Worm (Caenorhabditis elegans): ENCODE measurements around the gene fbxa-209.
A peak's percentile ranks its signal among the peaks of the same experiment; 100 is the strongest.

fbxa-209 gene

DNA sequence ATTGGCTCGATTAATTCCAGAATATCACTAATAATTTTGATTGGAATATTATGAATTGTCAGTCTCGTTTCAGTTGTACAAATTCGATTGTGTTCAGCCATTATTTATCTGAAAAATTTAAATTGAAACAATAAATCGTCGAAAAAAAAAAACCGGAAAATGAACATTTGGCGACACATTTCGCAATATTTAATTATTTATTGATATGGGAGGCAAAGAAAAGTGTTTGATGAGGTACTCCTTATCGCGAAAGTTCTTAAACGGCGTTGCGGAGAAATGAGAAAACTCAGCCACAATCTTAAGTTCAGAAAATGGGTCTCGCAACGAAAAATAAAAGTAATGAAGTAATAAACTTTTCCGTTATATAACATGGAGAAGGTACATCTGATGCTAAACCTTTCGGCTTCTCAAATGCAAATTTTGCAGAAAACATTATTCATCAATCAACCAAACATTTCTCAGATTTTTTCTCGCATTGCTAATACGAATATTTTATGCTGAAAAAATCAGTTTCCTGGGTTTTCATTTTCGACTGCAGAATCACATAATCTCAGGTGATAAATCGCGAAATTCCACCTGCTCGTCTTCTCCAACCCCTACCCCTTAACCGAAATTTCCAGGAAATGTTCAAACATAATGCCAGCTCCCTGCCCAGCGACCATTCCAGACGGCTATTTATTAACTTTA is 27.0 kb downstream of the fbxa-209 start, which contains the start of the genes T06E6.15 and sri-7:
Gene T06E6.15 (minus strand): TSS at position 101 of the 687 bp plus-strand sequence.
Gene sri-7 (plus strand): TSS at position 637 of the 687 bp plus-strand sequence.
- TF ChIP-seq ets-7 (tag; optimal IDR thresholded peaks at IDR 0.05), result no peak
- TF ChIP-seq hnd-1 (tag; optimal IDR thresholded peaks at IDR 0.05), result no peak
- no peak for TF ChIP-seq scrt-1 (GFP tag; IDR thresholded peaks at IDR 0.05)
- TF ChIP-seq hmg-4 (GFP tag; optimal IDR thresholded peaks at IDR 0.05), result no peak

DNA sequence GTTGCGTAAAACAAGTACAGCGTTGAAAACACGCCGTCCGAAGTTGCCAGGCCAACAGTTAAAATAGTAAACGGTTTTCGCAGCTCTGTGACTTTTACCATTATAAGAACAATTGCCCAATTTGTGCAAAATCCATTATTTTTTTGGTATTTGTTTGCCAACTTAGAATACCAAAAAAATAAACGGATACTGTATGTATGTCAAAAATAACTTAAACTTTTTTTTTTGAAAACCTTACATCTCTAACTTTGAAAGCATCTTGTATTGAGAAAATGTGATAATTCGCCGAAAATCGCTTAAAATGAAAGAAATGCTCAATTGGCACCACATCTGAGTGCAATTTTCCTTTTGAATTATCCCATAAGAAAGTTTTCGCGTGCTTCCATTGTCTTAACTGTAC is 28.1 kb downstream of the fbxa-209 start, which contains the start of gene fbxa-199:
Gene fbxa-199 (minus strand): TSS at position 101 of the 400 bp plus-strand sequence.
- TF ChIP-seq tra-4 (tag; optimal IDR thresholded peaks at IDR 0.05) (no peak), ama-1 (optimal IDR thresholded peaks at IDR 0.05) (no peak), B0310.2 (tag; optimal IDR thresholded peaks at IDR 0.05) (no peak), hnd-1 (tag; optimal IDR thresholded peaks at IDR 0.05) (no peak), F13C5.2 (tag; optimal IDR thresholded peaks at IDR 0.05) (no peak), flt-1 (GFP tag; IDR thresholded peaks at IDR 0.05) (no peak), sea-1 (GFP tag; conservative IDR thresholded peaks at IDR 0.05) (no peak), ceh-36 (tag; optimal IDR thresholded peaks at IDR 0.05) (no peak), ceh-13 (GFP tag; optimal IDR thresholded peaks at IDR 0.05) (no peak), ets-7 (tag; optimal IDR thresholded peaks at IDR 0.05) (no peak), pes-1 (GFP tag; IDR thresholded peaks at IDR 0.05) (no peak), tbx-37 (GFP tag; conservative IDR thresholded peaks at IDR 0.05) (no peak)

DNA sequence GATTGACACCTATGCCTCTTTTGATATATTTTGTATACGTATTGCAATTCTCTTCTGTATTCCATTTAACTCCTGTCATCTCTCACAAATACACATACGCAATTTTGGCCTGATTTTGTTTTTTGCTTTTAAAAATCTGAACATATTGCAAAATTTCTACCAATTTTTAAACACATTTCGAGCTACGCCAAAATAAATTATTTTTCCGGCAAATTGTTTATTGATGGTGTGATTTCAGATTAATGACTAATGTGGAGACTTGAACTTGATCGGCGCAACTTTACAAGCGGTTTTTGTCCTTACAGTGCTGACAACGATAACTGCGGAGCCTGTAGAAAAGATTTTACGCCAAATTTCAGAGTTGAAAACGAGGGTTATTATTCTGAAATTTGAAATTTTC is 29.7 kb downstream of the fbxa-209 start:
- no peak for TF ChIP-seq ceh-36 (tag; optimal IDR thresholded peaks at IDR 0.05)
- TF ChIP-seq hnd-1 (tag; optimal IDR thresholded peaks at IDR 0.05), result no peak
- TF ChIP-seq hmbx-1 (tag; optimal IDR thresholded peaks at IDR 0.05), result no peak

DNA sequence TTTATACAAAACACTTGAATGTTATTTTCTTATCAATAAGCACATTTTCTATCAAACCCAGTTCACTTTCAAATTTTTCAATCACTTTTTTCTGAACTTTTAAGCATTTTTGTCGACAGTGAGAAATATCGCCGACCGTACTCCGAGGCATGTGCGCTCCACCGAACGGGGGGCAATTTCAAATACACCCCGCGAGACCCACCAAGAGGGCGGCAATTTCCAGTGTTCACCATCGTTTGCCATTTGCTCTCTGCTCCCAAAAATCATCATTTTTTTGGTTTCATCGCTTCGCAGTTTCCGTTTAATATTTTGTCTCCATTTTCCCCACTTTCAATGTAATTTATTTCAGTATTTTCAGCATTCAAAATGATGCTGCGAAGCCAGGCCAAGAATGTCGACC is 31.5 kb downstream of the fbxa-209 start, which contains the start of gene cyb-3:
Gene cyb-3 (plus strand): TSS at position 350 of the 400 bp plus-strand sequence.
- TF ChIP-seq ama-1 (optimal IDR thresholded peaks at IDR 0.05) (no peak), pes-1 (GFP tag; IDR thresholded peaks at IDR 0.05) (0 out of 2 replicates have a peak, but pooled peaks have one; percentile 37)

DNA sequence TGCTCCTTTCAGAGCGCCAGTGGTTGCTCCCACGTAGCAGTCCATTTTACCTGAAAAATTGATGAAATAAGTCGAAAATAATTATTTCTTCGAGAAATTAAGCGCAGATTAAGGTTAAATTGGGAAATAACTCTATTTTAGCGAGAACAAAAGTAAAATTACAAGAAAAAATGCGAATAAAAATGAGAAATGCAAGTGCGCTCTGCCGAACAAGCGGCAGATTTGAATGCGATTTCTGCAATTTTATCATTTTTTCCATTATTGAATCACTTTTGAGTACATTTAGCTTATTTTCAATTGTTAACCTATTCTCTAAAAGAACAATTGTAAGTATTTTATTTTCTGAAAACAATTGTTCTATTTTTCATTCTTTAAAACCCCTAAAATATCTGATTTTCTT is 31.9 kb downstream of the fbxa-209 start, which contains the start of gene T06E6.1:
Gene T06E6.1 (minus strand): TSS at position 56 of the 400 bp plus-strand sequence.
- TF ChIP-seq tbx-11 (GFP tag; IDR thresholded peaks at IDR 0.05) (no peak), ceh-13 (GFP tag; optimal IDR thresholded peaks at IDR 0.05) (no peak), hmg-4 (GFP tag; optimal IDR thresholded peaks at IDR 0.05) (no peak), ama-1 (optimal IDR thresholded peaks at IDR 0.05) (no peak), ets-7 (tag; optimal IDR thresholded peaks at IDR 0.05) (no peak), tbx-37 (GFP tag; conservative IDR thresholded peaks at IDR 0.05) (no peak), pes-1 (GFP tag; IDR thresholded peaks at IDR 0.05) (no peak), B0310.2 (tag; optimal IDR thresholded peaks at IDR 0.05) (no peak), F13C5.2 (tag; optimal IDR thresholded peaks at IDR 0.05) (no peak), hnd-1 (tag; optimal IDR thresholded peaks at IDR 0.05) (no peak), ceh-36 (tag; optimal IDR thresholded peaks at IDR 0.05) (no peak), scrt-1 (GFP tag; IDR thresholded peaks at IDR 0.05) (no peak), tra-4 (tag; optimal IDR thresholded peaks at IDR 0.05) (no peak), aly-1 (tag; optimal IDR thresholded peaks at IDR 0.05) (no peak), flt-1 (GFP tag; IDR thresholded peaks at IDR 0.05) (no peak), sea-1 (GFP tag; conservative IDR thresholded peaks at IDR 0.05) (no peak)

DNA sequence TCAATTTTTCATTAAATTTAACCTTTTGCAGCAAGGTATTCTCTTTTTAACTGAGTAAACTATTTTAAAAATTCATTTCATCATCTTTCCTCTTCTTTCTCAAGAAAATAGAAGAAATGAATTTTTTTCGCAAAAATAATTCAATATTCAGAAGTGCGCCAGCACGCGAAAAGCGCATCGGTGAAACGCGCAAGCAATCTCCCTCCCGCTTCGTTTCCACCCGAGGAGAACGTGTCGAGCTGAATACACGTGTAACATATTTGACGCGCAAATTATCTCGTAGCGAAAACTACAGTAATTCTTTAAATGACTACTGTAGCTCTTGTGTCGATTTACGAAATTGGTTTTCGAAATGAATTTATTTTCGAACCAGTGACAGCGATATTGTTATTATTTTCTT is 34.8 kb downstream of the fbxa-209 start:
- TF ChIP-seq aly-1 (tag; optimal IDR thresholded peaks at IDR 0.05) (no peak), ceh-13 (GFP tag; optimal IDR thresholded peaks at IDR 0.05) (no peak), F13C5.2 (tag; optimal IDR thresholded peaks at IDR 0.05) (no peak), ets-7 (tag; optimal IDR thresholded peaks at IDR 0.05) (no peak), ama-1 (optimal IDR thresholded peaks at IDR 0.05) (no peak)

DNA sequence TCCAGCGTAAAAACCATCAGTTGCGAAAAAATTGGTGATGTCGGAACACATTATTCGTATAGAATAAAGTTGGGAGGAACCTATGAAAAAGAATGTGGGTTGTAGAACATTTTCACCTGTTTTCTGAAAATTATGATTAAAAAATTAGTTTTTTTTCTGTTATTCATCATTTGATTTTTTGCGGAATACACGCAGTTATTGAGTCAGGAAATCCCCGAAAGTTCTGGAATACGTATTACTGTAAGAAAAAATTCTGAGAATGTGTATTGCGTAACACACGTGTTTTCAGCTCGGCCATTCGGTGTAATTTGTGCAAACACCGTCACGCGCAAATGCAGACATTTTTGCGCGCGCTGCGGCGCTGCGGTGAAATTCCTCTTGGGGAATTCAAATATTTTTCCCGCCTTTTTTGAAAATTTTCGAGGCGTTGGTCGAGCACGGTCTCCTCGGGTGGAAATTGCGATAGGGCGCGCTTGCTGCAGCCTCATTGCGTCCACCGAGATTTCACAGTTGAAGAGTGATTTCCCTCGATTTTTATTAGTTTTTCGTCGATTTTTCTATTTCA is 37.9 kb downstream of the fbxa-209 start, which contains the start of gene srh-170:
Gene srh-170 (minus strand): TSS at position 51 of the 565 bp plus-strand sequence.
- TF ChIP-seq sea-1 (GFP tag; conservative IDR thresholded peaks at IDR 0.05) (no peak), pes-1 (GFP tag; IDR thresholded peaks at IDR 0.05) (peak; percentile 15; the same call in 1 of the 2 replicates), flt-1 (GFP tag; IDR thresholded peaks at IDR 0.05) (no peak), tbx-11 (GFP tag; IDR thresholded peaks at IDR 0.05) (no peak), scrt-1 (GFP tag; IDR thresholded peaks at IDR 0.05) (0 out of 2 replicates have a peak, but pooled peaks have one; percentile 29), ama-1 (optimal IDR thresholded peaks at IDR 0.05) (no peak), hmbx-1 (tag; optimal IDR thresholded peaks at IDR 0.05) (no peak), ceh-36 (tag; optimal IDR thresholded peaks at IDR 0.05) (no peak), ets-7 (tag; optimal IDR thresholded peaks at IDR 0.05) (no peak), B0310.2 (tag; optimal IDR thresholded peaks at IDR 0.05) (no peak), tbx-37 (GFP tag; conservative IDR thresholded peaks at IDR 0.05) (no peak)

DNA sequence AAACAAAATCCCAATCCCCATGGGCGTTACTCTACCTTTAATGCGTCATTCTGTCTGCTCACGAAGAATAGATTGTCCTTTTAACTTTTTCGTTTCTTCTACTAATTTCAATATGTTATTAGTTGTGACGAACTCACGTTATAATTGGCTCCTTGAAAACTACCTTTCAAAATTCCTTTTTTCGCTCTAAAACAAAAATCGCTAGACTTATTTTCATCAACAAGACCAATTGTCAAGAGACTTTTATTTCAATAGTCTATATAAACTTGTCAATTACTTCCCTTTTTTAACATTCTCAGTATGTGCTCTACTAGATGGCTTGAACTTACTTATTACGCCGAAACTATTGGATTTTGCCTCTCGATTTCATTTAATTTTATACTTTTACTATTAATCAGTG is 42.1 kb downstream of the fbxa-209 start, which contains the start of gene str-102:
Gene str-102 (plus strand): TSS at position 301 of the 400 bp plus-strand sequence.
- no peak for TF ChIP-seq hnd-1 (tag; optimal IDR thresholded peaks at IDR 0.05)
- TF ChIP-seq B0310.2 (tag; optimal IDR thresholded peaks at IDR 0.05), result no peak
- no peak for TF ChIP-seq F13C5.2 (tag; optimal IDR thresholded peaks at IDR 0.05)
- TF ChIP-seq sea-1 (GFP tag; conservative IDR thresholded peaks at IDR 0.05), result no peak
- TF ChIP-seq pes-1 (GFP tag; IDR thresholded peaks at IDR 0.05), result no peak
- TF ChIP-seq tra-4 (tag; optimal IDR thresholded peaks at IDR 0.05), result no peak
- no peak for TF ChIP-seq ceh-36 (tag; optimal IDR thresholded peaks at IDR 0.05)
- no peak for TF ChIP-seq hmbx-1 (tag; optimal IDR thresholded peaks at IDR 0.05)
- no peak for TF ChIP-seq ets-7 (tag; optimal IDR thresholded peaks at IDR 0.05)
- no peak for TF ChIP-seq tbx-37 (GFP tag; conservative IDR thresholded peaks at IDR 0.05)

All from whole organism, early embryonic.